Worm (Caenorhabditis elegans): Measurements from ENCODE around the gene haf-1.
A peak's percentile ranks its signal among the peaks of the same experiment; 100 is the strongest.

The haf-1 gene

ce11 chrIV:17361143-17361542 lies 15.1 kb upstream of the haf-1 start, which contains the start of gene clec-202:
Gene clec-202 (plus strand): TSS chrIV:17361443.
- TF ChIP-seq sptf-1 (tag; optimal IDR thresholded peaks at IDR 0.05) (no peak), nhr-84 (tag; optimal IDR thresholded peaks at IDR 0.05) (no peak), C04F5.9 (tag; optimal IDR thresholded peaks at IDR 0.05) (no peak), aly-2 (tag; optimal IDR thresholded peaks at IDR 0.05) (no peak), swsn-7 (tag; optimal IDR thresholded peaks at IDR 0.05) (no peak), hlh-4 (tag; optimal IDR thresholded peaks at IDR 0.05) (no peak), C34B4.2 (tag; optimal IDR thresholded peaks at IDR 0.05) (no peak), lin-15B (tag; optimal IDR thresholded peaks at IDR 0.05) (no peak), snu-23 (GFP tag; optimal IDR thresholded peaks at IDR 0.05) (no peak), fkh-10 (GFP tag; optimal IDR thresholded peaks at IDR 0.05) (no peak), ceh-88 (GFP tag; IDR thresholded peaks at IDR 0.05) (no peak), grh-1 (GFP tag; IDR thresholded peaks at IDR 0.05) (no peak), egl-13 (tag; optimal IDR thresholded peaks at IDR 0.05) (no peak), nhr-77 (tag; optimal IDR thresholded peaks at IDR 0.05) (no peak), ceh-63 (GFP tag; optimal IDR thresholded peaks at IDR 0.05) (no peak), skn-1 (tag; optimal IDR thresholded peaks at IDR 0.05) (no peak), nhr-12 (tag; optimal IDR thresholded peaks at IDR 0.05) (no peak), lin-13 (GFP tag; optimal IDR thresholded peaks at IDR 0.05) (no peak), mdl-1 (tag; optimal IDR thresholded peaks at IDR 0.05) (no peak)

- TF ChIP-seq unc-98 (GFP tag; IDR thresholded peaks at IDR 0.05) (no peak), pqm-1 (tag; optimal IDR thresholded peaks at IDR 0.05) (no peak), unc-86 (tag; optimal IDR thresholded peaks at IDR 0.05) (no peak), elt-3 (tag; optimal IDR thresholded peaks at IDR 0.05) (no peak), aha-1 (tag; optimal IDR thresholded peaks at IDR 0.05) (no peak)
These were observed 8.9 kb upstream of the haf-1 start, which contains the start of gene zipt-17 for ce11 chrIV:17367294-17367693. Gene zipt-17 (minus strand): TSS chrIV:17367394.

ce11 chrIV:17368292-17368691 lies 7.9 kb upstream of the haf-1 start, which contains the start of gene trh-1:
Gene trh-1 (plus strand): TSS chrIV:17368592.
- no peak for TF ChIP-seq ztf-11 (tag; optimal IDR thresholded peaks at IDR 0.05)
- TF ChIP-seq mdl-1 (tag; optimal IDR thresholded peaks at IDR 0.05): no peak
- no peak for TF ChIP-seq mep-1 (tag; optimal IDR thresholded peaks at IDR 0.05)
- no peak for TF ChIP-seq lir-3 (tag; optimal IDR thresholded peaks at IDR 0.05; ENCODE audit: poor library complexity)
- no peak for TF ChIP-seq nhr-84 (tag; optimal IDR thresholded peaks at IDR 0.05)

- TF ChIP-seq nhr-11 (tag; optimal IDR thresholded peaks at IDR 0.05): no peak
- no peak for TF ChIP-seq ztf-4 (tag; optimal IDR thresholded peaks at IDR 0.05)
- TF ChIP-seq lin-35 (GFP tag; optimal IDR thresholded peaks at IDR 0.05): no peak
- TF ChIP-seq nhr-20 (tag; optimal IDR thresholded peaks at IDR 0.05): no peak
- TF ChIP-seq blmp-1 (tag; optimal IDR thresholded peaks at IDR 0.05): peak; percentile 82
These were observed 4.8 kb upstream of the haf-1 start, which contains the start of gene C30H6.5 for ce11 chrIV:17371469-17371868. Gene C30H6.5 (plus strand): TSS chrIV:17371769.

ce11 chrIV:17380061-17380680 lies 3.9 kb downstream of the haf-1 start, which contains the start of the genes C30H6.9 and dlat-2:
Gene C30H6.9 (minus strand): TSS chrIV:17380170.
Gene dlat-2 (plus strand): TSS chrIV:17380626.
- TF ChIP-seq vab-15 (tag; optimal IDR thresholded peaks at IDR 0.05) (no peak), nhr-12 (tag; optimal IDR thresholded peaks at IDR 0.05) (no peak), ztf-4 (tag; optimal IDR thresholded peaks at IDR 0.05) (no peak), sptf-1 (tag; optimal IDR thresholded peaks at IDR 0.05) (no peak), unc-62 (GFP tag; optimal IDR thresholded peaks at IDR 0.05) (no peak), egl-13 (tag; optimal IDR thresholded peaks at IDR 0.05) (no peak), sup-37 (GFP tag; optimal IDR thresholded peaks at IDR 0.05) (no peak), fos-1 (tag; optimal IDR thresholded peaks at IDR 0.05) (no peak), ceh-82 (tag; optimal IDR thresholded peaks at IDR 0.05) (no peak), pqm-1 (tag; optimal IDR thresholded peaks at IDR 0.05) (no peak), unc-30 (tag; optimal IDR thresholded peaks at IDR 0.05) (no peak), unc-86 (tag; optimal IDR thresholded peaks at IDR 0.05) (no peak), lin-15B (tag; optimal IDR thresholded peaks at IDR 0.05) (peak; percentile 13), C04F5.9 (tag; optimal IDR thresholded peaks at IDR 0.05) (no peak), mab-9 (GFP tag; IDR thresholded peaks at IDR 0.05) (no peak), nhr-47 (tag; optimal IDR thresholded peaks at IDR 0.05) (peak; percentile 24), ceh-8 (GFP tag; optimal IDR thresholded peaks at IDR 0.05) (no peak), Y116A8C.19 (tag; optimal IDR thresholded peaks at IDR 0.05; ENCODE audit: borderline replicate concordance) (no peak), nhr-76 (tag; optimal IDR thresholded peaks at IDR 0.05) (no peak), zag-1 (tag; optimal IDR thresholded peaks at IDR 0.05) (no peak), aly-2 (tag; optimal IDR thresholded peaks at IDR 0.05) (no peak), fkh-8 (tag; optimal IDR thresholded peaks at IDR 0.05) (no peak), mef-2 (tag; optimal IDR thresholded peaks at IDR 0.05) (no peak)
